Worm (Caenorhabditis elegans) whole organism, late embryonic: ENCODE data around the gene hut-1.

Experiments
- C38D4.7 ChIP-seq: fragments of 200-800 bp; sonication (Bioruptor generic); optimal IDR thresholded peaks from 2 replicates; lab custom pipeline; 2018; ENCODE audit warnings: mild to moderate bottlenecking, missing genetic modification characterization, moderate library complexity, missing compliant biosample characterization
- ama-1 ChIP-seq: fragments of 150-350 bp; optimal IDR thresholded peaks from 2 replicates; lab custom pipeline; 2014
- ceh-30 ChIP-seq: fragments of 150-350 bp; optimal IDR thresholded peaks from 2 replicates; lab custom pipeline; 2014; ENCODE audit warnings: missing biosample characterization, missing genetic modification characterization
- fkh-10 ChIP-seq: fragments of 150-350 bp; optimal IDR thresholded peaks from 2 replicates; lab custom pipeline; 2014; ENCODE audit warnings: missing biosample characterization, missing genetic modification reagents, missing genetic modification characterization
- lin-11 ChIP-seq: fragments of 200-800 bp; sonication (Bioruptor generic); optimal IDR thresholded peaks from 2 replicates; lab custom pipeline; 2018; ENCODE audit warnings: mild to moderate bottlenecking, missing genetic modification characterization, missing compliant biosample characterization
- pag-3 ChIP-seq: sonication (generic microtip); optimal IDR thresholded peaks from 2 replicates; lab custom pipeline; 2016; ENCODE audit warnings: missing compliant biosample characterization, missing genetic modification characterization, borderline replicate concordance
- pros-1 ChIP-seq: fragments of 150-350 bp; optimal IDR thresholded peaks from 2 replicates; lab custom pipeline; 2014; ENCODE audit warnings: missing biosample characterization, missing genetic modification reagents, missing genetic modification characterization
- rnt-1 ChIP-seq: sonication (generic microtip); optimal IDR thresholded peaks from 2 replicates; lab custom pipeline; 2016; ENCODE audit warnings: missing genetic modification characterization, missing compliant biosample characterization
- tbx-2 ChIP-seq: sonication (generic microtip); optimal IDR thresholded peaks from 2 replicates; lab custom pipeline; 2016; ENCODE audit warnings: missing genetic modification characterization, missing compliant biosample characterization
- unc-42 ChIP-seq: sonication (generic microtip); optimal IDR thresholded peaks from 2 replicates; lab custom pipeline; 2016; ENCODE audit warnings: missing genotype, missing genetic modification characterization, missing compliant biosample characterization
- unc-86 ChIP-seq: sonication (generic microtip); optimal IDR thresholded peaks from 2 replicates; lab custom pipeline; 2016; ENCODE audit warnings: missing genetic modification characterization, missing compliant biosample characterization

ce11 chrIII:12668821-12669220 is 42.5 kb upstream of the hut-1 start:
- TF ChIP-seq unc-86 (no peak), ama-1 (lab: Kevin White, UChicago) (no peak), fkh-10 (no peak), rnt-1 (tag; lab: Kevin White, UChicago) (no peak), tbx-2 (no peak), pag-3 (tag; lab: Kevin White, UChicago) (no peak), lin-11 (tag; lab: Kevin White, UChicago) (no peak), pros-1 (tag; lab: Kevin White, UChicago) (no peak), ceh-30 (tag; lab: Kevin White, UChicago) (no peak), unc-42 (tag; lab: Kevin White, UChicago) (no peak), C38D4.7 (no peak)
